Worm (Caenorhabditis elegans): ENCODE results near the gene T12A7.2.

T12A7.2 gene

ce11 chrIV:11782846-11783245, 21.9 kb upstream of the T12A7.2 start:
- TF ChIP-seq pha-2 (tag; optimal IDR thresholded peaks at IDR 0.05) = no peak
- peak; percentile 89 for TF ChIP-seq unc-42 (tag; optimal IDR thresholded peaks at IDR 0.05)

ce11 chrIV:11779028-11779427, 18.1 kb upstream of the T12A7.2 start, which contains the start of gene lpr-2:
lpr-2 (plus strand) TSS chrIV:11779216.
- TF ChIP-seq unc-55 (GFP tag; optimal IDR thresholded peaks at IDR 0.05) (peak; percentile 75), pax-1 (tag; optimal IDR thresholded peaks at IDR 0.05) (no peak)

DNA sequence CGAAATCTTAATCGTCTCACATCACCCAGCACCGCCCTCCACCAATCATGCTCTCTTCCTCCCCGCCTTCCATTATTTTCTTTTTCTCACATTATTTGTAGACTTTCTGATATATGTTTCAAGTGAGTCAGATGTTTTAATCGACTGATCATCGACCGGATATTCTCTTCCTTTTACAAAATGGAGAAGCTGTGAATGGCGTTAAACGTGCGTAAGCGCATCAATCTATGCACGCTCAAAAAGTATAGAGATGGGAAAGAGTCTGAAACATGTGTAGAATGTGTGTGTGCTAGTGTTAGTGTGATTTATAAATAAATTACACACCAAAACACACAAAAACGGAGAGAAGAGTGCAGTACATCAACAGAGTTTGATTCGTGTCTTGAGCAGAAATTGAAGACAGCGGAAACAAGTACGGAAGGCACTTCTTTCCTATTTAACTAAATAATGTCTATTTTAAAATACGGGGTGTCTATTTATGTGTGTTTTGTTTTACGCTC, 16.1 kb upstream of the T12A7.2 start:
- TF ChIP-seq sox-4 (tag; optimal IDR thresholded peaks at IDR 0.05) (no peak), unc-42 (tag; optimal IDR thresholded peaks at IDR 0.05) (peak; percentile 19), dve-1 (tag; optimal IDR thresholded peaks at IDR 0.05) (no peak)

- TF ChIP-seq ceh-9 (tag; optimal IDR thresholded peaks at IDR 0.05) = no peak
- no peak for TF ChIP-seq eyg-1 (tag; optimal IDR thresholded peaks at IDR 0.05)
These were observed 12.8 kb upstream of the T12A7.2 start, which contains the start of gene lips-5 for ce11 chrIV:11773692-11774225. lips-5 (minus strand) TSS chrIV:11773742.

ce11 chrIV:11772119-11772518, 11.2 kb upstream of the T12A7.2 start:
- TF ChIP-seq pax-1 (tag; optimal IDR thresholded peaks at IDR 0.05) (no peak), unc-3 (GFP tag; conservative IDR thresholded peaks at IDR 0.05) (no peak), unc-3 (tag; optimal IDR thresholded peaks at IDR 0.05) (no peak), C38D4.7 (GFP tag; optimal IDR thresholded peaks at IDR 0.05) (no peak), ceh-30 (tag; optimal IDR thresholded peaks at IDR 0.05) (no peak), ceh-18 (tag; optimal IDR thresholded peaks at IDR 0.05) (no peak), tbx-7 (tag; optimal IDR thresholded peaks at IDR 0.05) (no peak), hlh-30 (tag; optimal IDR thresholded peaks at IDR 0.05; ENCODE audit: insufficient read depth) (no peak)

DNA sequence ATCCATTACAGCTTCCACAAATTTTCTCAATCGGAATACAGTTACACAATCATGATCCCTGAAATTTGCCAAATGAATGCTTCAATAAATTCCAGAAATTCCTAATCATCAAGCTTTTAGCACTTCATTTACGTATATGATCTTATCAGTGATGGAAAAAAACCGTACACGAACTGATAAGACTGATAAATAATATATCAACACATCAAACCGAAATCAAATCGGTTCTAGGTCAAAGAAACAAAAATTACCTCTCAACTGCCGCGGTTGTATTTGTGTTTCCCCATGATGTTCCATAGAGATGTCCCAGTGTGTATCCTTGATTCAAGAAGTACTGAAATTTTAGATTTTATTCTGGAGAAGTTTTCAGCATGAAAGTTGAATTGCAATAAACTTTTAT, 10.2 kb upstream of the T12A7.2 start:
- TF ChIP-seq elt-2 (tag; optimal IDR thresholded peaks at IDR 0.05) (peak; percentile 34), ceh-48 (tag; optimal IDR thresholded peaks at IDR 0.05) (no peak)

ce11 chrIV:11769769-11770168, 8.9 kb upstream of the T12A7.2 start:
- no peak for TF ChIP-seq hlh-6 (tag; optimal IDR thresholded peaks at IDR 0.05)
- no peak for TF ChIP-seq unc-55 (GFP tag; optimal IDR thresholded peaks at IDR 0.05)
- TF ChIP-seq ceh-2 (tag; optimal IDR thresholded peaks at IDR 0.05) = no peak
- TF ChIP-seq hlh-15 (tag; optimal IDR thresholded peaks at IDR 0.05) = no peak
- TF ChIP-seq unc-3 (GFP tag; conservative IDR thresholded peaks at IDR 0.05) = no peak
- no peak for TF ChIP-seq unc-3 (tag; optimal IDR thresholded peaks at IDR 0.05)
- no peak for TF ChIP-seq ceh-30 (tag; optimal IDR thresholded peaks at IDR 0.05)
- TF ChIP-seq zip-5 (tag; optimal IDR thresholded peaks at IDR 0.05) = no peak
- no peak for TF ChIP-seq ahr-1 (tag; optimal IDR thresholded peaks at IDR 0.05)
- TF ChIP-seq ceh-6 (GFP tag; optimal IDR thresholded peaks at IDR 0.05) = no peak
- TF ChIP-seq ref-2 (tag; optimal IDR thresholded peaks at IDR 0.05) = no peak
- TF ChIP-seq nfya-1 (tag; optimal IDR thresholded peaks at IDR 0.05) = no peak
- TF ChIP-seq eyg-1 (tag; optimal IDR thresholded peaks at IDR 0.05) = no peak
- TF ChIP-seq ceh-31 (tag; optimal IDR thresholded peaks at IDR 0.05) = no peak
- TF ChIP-seq sdc-2 (tag; optimal IDR thresholded peaks at IDR 0.05) = no peak
- no peak for TF ChIP-seq pqm-1 (tag; optimal IDR thresholded peaks at IDR 0.05)
- TF ChIP-seq npax-4 (tag; optimal IDR thresholded peaks at IDR 0.05) = no peak
- no peak for TF ChIP-seq ceh-18 (tag; optimal IDR thresholded peaks at IDR 0.05)

All from whole organism, late embryonic.